Fruit fly (Drosophila melanogaster): Measurements from ENCODE around the gene CG13311.

Gene CG13311

dm6 chr3L:8813484-8813883 is 11.5 kb upstream of the CG13311 start (continued):
- TF ChIP-seq CG6163 (GFP tag; IDR thresholded peaks at IDR 0.05) (peak; percentile 85), CG8319 (GFP tag; optimal IDR thresholded peaks at IDR 0.05) (peak; percentile 41), CG6792 (GFP tag; optimal IDR thresholded peaks at IDR 0.05) (peak; percentile 5), topi (GFP tag; optimal IDR thresholded peaks at IDR 0.05) (peak; percentile 4), fd85E (GFP tag; optimal IDR thresholded peaks at IDR 0.05) (no peak), CG9139 (GFP tag; optimal IDR thresholded peaks at IDR 0.05) (peak; percentile 13), Sox102F (GFP tag; optimal IDR thresholded peaks at IDR 0.05) (no peak), Gug (GFP tag; IDR thresholded peaks at IDR 0.05) (peak; percentile 60), Eip78C (GFP tag) (peak; percentile 90), CG15336 (GFP tag; IDR thresholded peaks at IDR 0.05) (peak; percentile 85), salr (GFP tag; optimal IDR thresholded peaks at IDR 0.05) (peak in 1 of 2 experiments; percentile 53), acj6 (GFP tag; optimal IDR thresholded peaks at IDR 0.05) (peak; percentile 39), CG8119 (GFP tag; IDR thresholded peaks at IDR 0.05) (peak; percentile 84)

dm6 chr3L:8810095-8810494 is 8.1 kb upstream of the CG13311 start, which contains the start of gene CG13309:
CG13309 (plus strand) TSS chr3L:8810395.
- TF ChIP-seq CG32006 (GFP tag; optimal IDR thresholded peaks at IDR 0.05) (no peak), Eip75B (GFP tag; optimal IDR thresholded peaks at IDR 0.05) (no peak), CG9139 (GFP tag; optimal IDR thresholded peaks at IDR 0.05) (no peak), Blimp-1 (GFP tag; optimal IDR thresholded peaks at IDR 0.05) (no peak), CG16779 (tag; optimal IDR thresholded peaks at IDR 0.05) (no peak), CG15336 (GFP tag; IDR thresholded peaks at IDR 0.05) (no peak), CG6792 (GFP tag; optimal IDR thresholded peaks at IDR 0.05) (no peak)

dm6 chr3L:8808244-8808643 is 6.3 kb upstream of the CG13311 start, which contains the start of gene CG13308:
CG13308 (plus strand) TSS chr3L:8808544.
- no peak for TF ChIP-seq CG6792 (GFP tag; optimal IDR thresholded peaks at IDR 0.05)
- no peak for TF ChIP-seq Smox (GFP tag; optimal IDR thresholded peaks at IDR 0.05)
- TF ChIP-seq CG32006 (GFP tag; optimal IDR thresholded peaks at IDR 0.05) = no peak
- TF ChIP-seq cyc (GFP tag; optimal IDR thresholded peaks at IDR 0.05) = no peak
- no peak for TF ChIP-seq CG6808 (GFP tag; optimal IDR thresholded peaks at IDR 0.05)
- no peak for TF ChIP-seq dsx (GFP tag; optimal IDR thresholded peaks at IDR 0.05; ENCODE audit: poor library complexity, severe bottlenecking)
- no peak for TF ChIP-seq CG1621 (tag; optimal IDR thresholded peaks at IDR 0.05)
- TF ChIP-seq CG3032 (tag; optimal IDR thresholded peaks at IDR 0.05) = no peak
- TF ChIP-seq CG4318 (GFP tag; optimal IDR thresholded peaks at IDR 0.05) = no peak
- no peak for TF ChIP-seq CG6276 (GFP tag; optimal IDR thresholded peaks at IDR 0.05)
- no peak for TF ChIP-seq Eip75B (GFP tag; optimal IDR thresholded peaks at IDR 0.05)
- no peak for TF ChIP-seq lz (GFP tag; optimal IDR thresholded peaks at IDR 0.05)
- no peak for TF ChIP-seq Hr4 (GFP tag; optimal IDR thresholded peaks at IDR 0.05)
- TF ChIP-seq CG9139 (GFP tag; optimal IDR thresholded peaks at IDR 0.05) = no peak
- TF ChIP-seq Hr38 (GFP tag; optimal IDR thresholded peaks at IDR 0.05) = no peak
- no peak for TF ChIP-seq CG15336 (GFP tag; IDR thresholded peaks at IDR 0.05)
- no peak for TF ChIP-seq spab (GFP tag; optimal IDR thresholded peaks at IDR 0.05)
- TF ChIP-seq dac (GFP tag; optimal IDR thresholded peaks at IDR 0.05) = no peak
- TF ChIP-seq Eip93F (GFP tag; optimal IDR thresholded peaks at IDR 0.05) = no peak

- TF ChIP-seq achi (GFP tag; optimal IDR thresholded peaks at IDR 0.05) (no peak), OdsH (GFP tag; optimal IDR thresholded peaks at IDR 0.05) (no peak), pdm3 (GFP tag; optimal IDR thresholded peaks at IDR 0.05) (no peak), Eip75B (GFP tag; optimal IDR thresholded peaks at IDR 0.05) (no peak), fkh (GFP tag; optimal IDR thresholded peaks at IDR 0.05) (peak; percentile 27), net (GFP tag; optimal IDR thresholded peaks at IDR 0.05) (no peak)
Observed at dm6 chr3L:8807113-8807651, 5.2 kb upstream of the CG13311 start, which contains the start of the genes CG13312 and CG32024. CG13312 (minus strand) TSS chr3L:8807213. CG32024 (plus strand) TSS chr3L:8807601.
